Worm (Caenorhabditis elegans) whole organism, late embryonic: ENCODE results near the gene clec-88.

Source experiments
- ceh-22 ChIP-seq: sonication (generic microtip); optimal IDR thresholded peaks from 2 replicates; lab custom pipeline; 2017; ENCODE audit warnings: missing biosample characterization, missing genetic modification characterization
- ceh-34 ChIP-seq: sonication (generic microtip); optimal IDR thresholded peaks from 2 replicates; lab custom pipeline; 2016; ENCODE audit warnings: mild to moderate bottlenecking, missing genetic modification characterization, missing compliant biosample characterization
- dmd-4 ChIP-seq: sonication (generic microtip); optimal IDR thresholded peaks from 2 replicates; lab custom pipeline; 2016; ENCODE audit warnings: borderline replicate concordance, missing genetic modification characterization, missing compliant biosample characterization
- nhr-11 ChIP-seq: fragments of 150-350 bp; optimal IDR thresholded peaks from 2 replicates; lab custom pipeline; 2014; ENCODE audit warnings: missing biosample characterization, missing genetic modification characterization
- pag-3 ChIP-seq: sonication (generic microtip); optimal IDR thresholded peaks from 2 replicates; lab custom pipeline; 2016; ENCODE audit warnings: missing compliant biosample characterization, missing genetic modification characterization, borderline replicate concordance

DNA sequence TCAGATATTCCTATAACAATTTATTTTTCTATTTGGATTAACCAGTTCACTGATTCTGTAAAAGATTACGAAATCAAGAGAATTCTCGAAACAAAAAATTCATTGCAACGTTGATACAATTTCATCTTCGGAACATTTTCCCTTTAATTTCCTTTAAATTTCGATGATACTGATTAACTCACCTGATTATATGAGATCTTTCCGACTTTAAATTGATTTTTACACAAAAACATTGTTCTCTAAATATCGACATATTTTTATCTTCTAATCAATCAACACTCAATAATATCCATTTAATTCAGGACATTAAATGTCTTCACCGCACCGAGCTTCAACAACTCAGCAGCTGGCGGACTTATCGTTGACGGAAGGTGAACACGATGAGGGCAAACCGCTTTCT, 5.5 kb downstream of the clec-88 start, which contains the start of gene lin-23:
- TF ChIP-seq nhr-11 (tag; lab: Kevin White, UChicago) (no peak), ceh-22 (tag; lab: Kevin White, UChicago) (no peak), pag-3 (no peak), ceh-34 (no peak), dmd-4 (tag; lab: Kevin White, UChicago) (no peak)
